Worm (Caenorhabditis elegans) whole organism, L4 larva: ENCODE data around the gene ZC21.6.

Experiments used
- F44E2.7 ChIP-seq: fragments of 200-800 bp; sonication (Bioruptor generic); IDR thresholded peaks from 2 replicates; pipeline ENCODE4 v2.1.2; 2022; ENCODE audit warnings: missing genetic modification characterization, missing compliant biosample characterization
- R02D3.7 ChIP-seq: fragments of 150-350 bp; sonication (generic microtip); optimal IDR thresholded peaks from 3 replicates; lab custom pipeline; 2014; ENCODE audit warnings: missing biosample characterization, missing genetic modification characterization
- T26A8.4 ChIP-seq: fragments of 200-800 bp; sonication (Bioruptor generic); IDR thresholded peaks from 2 replicates; pipeline ENCODE4 v1.3.6; 2022; ENCODE audit warnings: missing genetic modification characterization, missing compliant biosample characterization
- Y105C5A.15 ChIP-seq: fragments of 200-800 bp; sonication (Bioruptor generic); IDR thresholded peaks from 2 replicates; pipeline ENCODE4 v1.3.6; 2022; ENCODE audit warnings: missing genetic modification characterization, missing compliant biosample characterization
- Y5F2A.4 ChIP-seq: fragments of 200-800 bp; sonication (Bioruptor generic); optimal IDR thresholded peaks from 2 replicates; lab custom pipeline; 2018; ENCODE audit warnings: mild to moderate bottlenecking, missing genetic modification characterization, missing compliant biosample characterization
- Y75B8A.6 ChIP-seq: fragments of 200-800 bp; sonication (Bioruptor generic); IDR thresholded peaks from 2 replicates; pipeline ENCODE4 v1.3.6; 2022; ENCODE audit warnings: missing genetic modification reagents, missing genetic modification characterization, missing compliant biosample characterization
- aha-1 ChIP-seq: fragments of 150-350 bp; peaks from one replicate; lab custom pipeline; 2014; ENCODE audit warnings: missing biosample characterization, missing genetic modification characterization
- attf-4 ChIP-seq: sonication (generic microtip); optimal IDR thresholded peaks from 3 replicates; lab custom pipeline; 2017; ENCODE audit warnings: missing biosample characterization, missing genetic modification characterization
- ceh-20 ChIP-seq: fragments of 200-800 bp; sonication (Bioruptor generic); IDR thresholded peaks from 2 replicates; pipeline ENCODE4 v1.3.6; 2022; ENCODE audit warnings: missing genetic modification reagents, missing genetic modification characterization, missing compliant biosample characterization
- ceh-44 ChIP-seq: fragments of 200-800 bp; sonication (Bioruptor generic); IDR thresholded peaks from 2 replicates; pipeline ENCODE4 v1.3.6; 2022; ENCODE audit warnings: missing genetic modification reagents, missing genetic modification characterization, missing compliant biosample characterization
- ceh-62 ChIP-seq: sonication (generic microtip); optimal IDR thresholded peaks from 2 replicates; lab custom pipeline; 2017; ENCODE audit warnings: missing biosample characterization, missing genetic modification characterization
- daf-12 ChIP-seq: fragments of 150-350 bp; optimal IDR thresholded peaks from 2 replicates; lab custom pipeline; 2014; ENCODE audit warnings: missing biosample characterization, missing genetic modification reagents, missing genetic modification characterization
- daf-16 ChIP-seq, 3 experiments: sonication (generic microtip); optimal IDR thresholded peaks; 2 replicates each; lab custom pipeline; 2016 to 2017; ENCODE audit warnings: missing genetic modification characterization in 3 of 3, missing genetic modification reagents in 3 of 3, mild to moderate bottlenecking in 2 of 3, missing compliant biosample characterization in 2 of 3, missing biosample characterization in 1 of 3, moderate library complexity in 1 of 3
- dmd-6 ChIP-seq: fragments of 200-800 bp; sonication (Bioruptor generic); IDR thresholded peaks from 2 replicates; pipeline ENCODE4 v1.3.6; 2022; ENCODE audit warnings: missing genetic modification reagents, missing genetic modification characterization, missing compliant biosample characterization
- fos-1 ChIP-seq: fragments of 150-350 bp; optimal IDR thresholded peaks from 2 replicates; lab custom pipeline; 2014; ENCODE audit warnings: missing biosample characterization, missing genetic modification characterization
- gei-8 ChIP-seq: fragments of 200-800 bp; sonication (Bioruptor generic); optimal IDR thresholded peaks from 2 replicates; lab custom pipeline; 2018; ENCODE audit warnings: mild to moderate bottlenecking, missing genetic modification characterization, missing compliant biosample characterization
- hlh-11 ChIP-seq: fragments of 200-800 bp; sonication (Bioruptor generic); optimal IDR thresholded peaks from 2 replicates; lab custom pipeline; 2018; ENCODE audit warnings: mild to moderate bottlenecking, missing genetic modification characterization, missing compliant biosample characterization
- jun-1 ChIP-seq: fragments of 150-350 bp; optimal IDR thresholded peaks from 2 replicates; lab custom pipeline; 2014; ENCODE audit warnings: missing biosample characterization, missing genetic modification reagents, missing genetic modification characterization
- lim-7 ChIP-seq: fragments of 200-800 bp; sonication (Bioruptor generic); IDR thresholded peaks from 2 replicates; pipeline ENCODE4 v1.3.6; 2022; ENCODE audit warnings: missing genetic modification characterization, missing compliant biosample characterization
- lin-13 ChIP-seq: fragments of 150-350 bp; optimal IDR thresholded peaks from 2 replicates; lab custom pipeline; 2014; ENCODE audit warnings: missing biosample characterization, missing genetic modification reagents, missing genetic modification characterization
- lin-15B ChIP-seq: fragments of 150-350 bp; sonication (generic microtip); optimal IDR thresholded peaks from 3 replicates; lab custom pipeline; 2014; ENCODE audit warnings: missing biosample characterization, missing genetic modification characterization
- lin-29 ChIP-seq: fragments of 200-800 bp; sonication (Bioruptor generic); IDR thresholded peaks from 2 replicates; pipeline ENCODE4 v1.3.6; 2022; ENCODE audit warnings: missing genetic modification reagents, missing genetic modification characterization, missing compliant biosample characterization
- madf-5 ChIP-seq, 2 experiments: fragments of 200-800 bp; sonication (Bioruptor generic); IDR thresholded peaks; 2 replicates each; pipeline ENCODE4 v1.3.6; 2022; ENCODE audit warnings: missing compliant biosample characterization in 2 of 2, missing genetic modification characterization in 2 of 2
- mxl-2 ChIP-seq: fragments of 200-800 bp; sonication (Bioruptor generic); conservative IDR thresholded peaks from 2 replicates; pipeline ENCODE4 v1.3.6; 2022; ENCODE audit warnings: missing genetic modification reagents, missing genetic modification characterization, missing compliant biosample characterization
- nhr-10 ChIP-seq: fragments of 150-350 bp; optimal IDR thresholded peaks from 2 replicates; lab custom pipeline; 2014; ENCODE audit warnings: missing biosample characterization, missing genetic modification characterization
- nhr-11 ChIP-seq: fragments of 150-350 bp; optimal IDR thresholded peaks from 2 replicates; lab custom pipeline; 2014; ENCODE audit warnings: missing biosample characterization, missing genetic modification characterization
- nhr-25 ChIP-seq: sonication (generic microtip); optimal IDR thresholded peaks from 2 replicates; lab custom pipeline; 2017; ENCODE audit warnings: missing genetic modification characterization, mild to moderate bottlenecking, missing compliant biosample characterization, antibody characterized with exemption, moderate library complexity, borderline replicate concordance; ENCODE audit not compliant: insufficient read depth
- nhr-28 ChIP-seq: fragments of 150-350 bp; optimal IDR thresholded peaks from 2 replicates; lab custom pipeline; 2014; ENCODE audit warnings: missing biosample characterization, missing genetic modification characterization
- nhr-48 ChIP-seq: sonication (generic microtip); optimal IDR thresholded peaks from 2 replicates; lab custom pipeline; 2016; ENCODE audit warnings: mild to moderate bottlenecking, missing genetic modification characterization, missing compliant biosample characterization
- nhr-77 ChIP-seq: fragments of 150-350 bp; optimal IDR thresholded peaks from 2 replicates; lab custom pipeline; 2014; ENCODE audit warnings: missing biosample characterization, missing genetic modification characterization
- php-3 ChIP-seq: fragments of 200-800 bp; sonication (Bioruptor generic); IDR thresholded peaks from 2 replicates; pipeline ENCODE4 v1.3.6; 2022; ENCODE audit warnings: missing genetic modification reagents, missing genetic modification characterization, missing compliant biosample characterization
- pqm-1 ChIP-seq: sonication (generic microtip); optimal IDR thresholded peaks from 2 replicates; lab custom pipeline; 2017; ENCODE audit warnings: missing biosample characterization, missing genetic modification characterization
- rbr-2 ChIP-seq: sonication (generic microtip); optimal IDR thresholded peaks from 2 replicates; lab custom pipeline; 2016; ENCODE audit warnings: missing genotype, missing genetic modification characterization, missing compliant biosample characterization
- sdz-12 ChIP-seq: fragments of 200-800 bp; sonication (Bioruptor generic); optimal IDR thresholded peaks from 2 replicates; lab custom pipeline; 2018; ENCODE audit warnings: mild to moderate bottlenecking, missing genetic modification characterization, missing compliant biosample characterization
- snpc-4 ChIP-seq: fragments of 150-350 bp; optimal IDR thresholded peaks from 2 replicates; lab custom pipeline; 2014; ENCODE audit warnings: missing biosample characterization, missing genetic modification characterization
- spr-3 ChIP-seq: fragments of 200-800 bp; sonication (Bioruptor generic); optimal IDR thresholded peaks from 2 replicates; lab custom pipeline; 2018; ENCODE audit warnings: mild to moderate bottlenecking, missing genetic modification characterization, missing compliant biosample characterization
- tag-97 ChIP-seq: fragments of 200-800 bp; sonication (Bioruptor generic); IDR thresholded peaks from 2 replicates; pipeline ENCODE4 v1.3.6; 2022; ENCODE audit warnings: missing genetic modification characterization, missing compliant biosample characterization
- tra-1 ChIP-seq: fragments of 200-800 bp; sonication (Bioruptor generic); IDR thresholded peaks from 2 replicates; pipeline ENCODE4 v1.3.6; 2022; ENCODE audit warnings: missing genetic modification reagents, missing genetic modification characterization, missing compliant biosample characterization
- unc-130 ChIP-seq: sonication (generic microtip); optimal IDR thresholded peaks from 2 replicates; lab custom pipeline; 2016; ENCODE audit warnings: missing genetic modification reagents, missing genetic modification characterization, missing compliant biosample characterization
- unc-39 ChIP-seq: sonication (generic microtip); optimal IDR thresholded peaks from 2 replicates; lab custom pipeline; 2017; ENCODE audit warnings: missing biosample characterization, missing genetic modification characterization
- zfp-2 ChIP-seq: sonication (generic microtip); optimal IDR thresholded peaks from 2 replicates; lab custom pipeline; 2016; ENCODE audit warnings: mild to moderate bottlenecking, missing genetic modification characterization, missing compliant biosample characterization
- ztf-11 ChIP-seq: fragments of 150-350 bp; optimal IDR thresholded peaks from 2 replicates; lab custom pipeline; 2014; ENCODE audit warnings: missing biosample characterization, missing genetic modification characterization

Gene ZC21.6

DNA sequence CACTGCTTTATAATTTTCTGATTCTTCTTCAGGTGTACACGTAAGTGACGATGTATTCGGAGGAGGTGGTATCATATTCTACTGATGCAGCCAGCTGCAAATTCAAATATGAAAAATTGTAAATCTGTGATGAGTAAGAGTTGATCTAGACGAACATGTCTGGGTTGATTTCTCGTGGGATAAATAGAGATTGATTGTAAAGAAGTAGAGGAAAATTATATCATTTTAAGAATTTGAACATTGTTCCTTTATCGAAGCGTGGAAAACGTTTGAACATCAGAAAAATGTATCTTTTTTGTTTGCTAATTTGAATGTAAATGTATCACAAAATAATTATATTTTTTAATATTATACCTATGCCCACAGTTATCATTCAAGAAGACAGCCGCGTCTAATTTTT lies at the start of gene ZC21.6:
ZC21.6 (minus strand) TSS at position 101 of the 400 bp plus-strand sequence.
- no peak for TF ChIP-seq nhr-10 (tag; lab: Kevin White, UChicago)
- no peak for TF ChIP-seq jun-1
- no peak for TF ChIP-seq Y5F2A.4
- TF ChIP-seq Y75B8A.6 (GFP tag; lab: Robert Waterston, UW), result no peak
- TF ChIP-seq spr-3, result no peak
- no peak for TF ChIP-seq tag-97 (GFP tag; lab: Robert Waterston, UW)
- TF ChIP-seq fos-1 (tag; lab: Kevin White, UChicago), result no peak
- TF ChIP-seq nhr-77, result no peak
- no peak for TF ChIP-seq nhr-25 (tag; lab: Kevin White, UChicago)
- TF ChIP-seq R02D3.7 (tag; lab: Kevin White, UChicago), result no peak
- no peak for TF ChIP-seq sdz-12 (GFP tag; lab: Kevin White, UChicago)
- no peak for TF ChIP-seq ceh-44
- no peak for TF ChIP-seq lin-29 (GFP tag; lab: Robert Waterston, UW)
- no peak for TF ChIP-seq ceh-62 (tag; lab: Kevin White, UChicago)

DNA sequence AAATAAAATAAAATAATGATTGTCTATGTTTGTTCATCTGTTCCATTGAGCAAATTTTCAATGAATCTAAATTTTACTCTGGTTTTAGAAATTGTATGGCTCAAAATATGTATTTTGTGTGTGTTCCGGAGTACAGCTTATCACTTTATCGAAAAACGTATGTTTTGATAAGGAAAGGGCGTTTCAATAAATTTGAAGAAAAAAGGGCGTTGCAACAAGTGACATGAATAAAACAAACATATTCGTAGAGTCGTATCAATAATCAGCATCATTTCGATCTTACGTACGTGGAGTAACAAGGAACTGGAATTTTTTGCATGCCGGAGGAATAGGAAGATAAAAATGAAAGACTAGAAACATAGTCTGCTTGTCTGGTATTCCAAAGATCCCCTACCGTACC lies 48.7 kb upstream of the ZC21.6 start:
- TF ChIP-seq zfp-2, result no peak
- no peak for TF ChIP-seq nhr-11 (tag; lab: Kevin White, UChicago)
- TF ChIP-seq madf-5 (GFP tag; IDR thresholded peaks at IDR 0.05; lab: Robert Waterston, UW), result no peak
- no peak for TF ChIP-seq T26A8.4 (GFP tag; lab: Robert Waterston, UW)
- TF ChIP-seq hlh-11 (tag; lab: Kevin White, UChicago), result peak; percentile 52
- TF ChIP-seq pqm-1 (tag; lab: Kevin White, UChicago), result peak; percentile 96
- TF ChIP-seq Y5F2A.4, result no peak
- no peak for TF ChIP-seq fos-1 (tag; lab: Kevin White, UChicago)
- TF ChIP-seq unc-39, result no peak
- TF ChIP-seq snpc-4 (tag; lab: Kevin White, UChicago), result no peak
- no peak for TF ChIP-seq rbr-2 (tag; lab: Kevin White, UChicago)
- TF ChIP-seq F44E2.7 (GFP tag; lab: Robert Waterston, UW), result no peak
- TF ChIP-seq daf-12 (tag; lab: Kevin White, UChicago), result no peak
- no peak for TF ChIP-seq daf-16 (GFP tag; optimal IDR thresholded peaks at IDR 0.05; lab: Kevin White, UChicago)
- peak; percentile 35 for TF ChIP-seq daf-16 (tag; optimal IDR thresholded peaks at IDR 0.05; lab: Kevin White, UChicago)
- no peak for TF ChIP-seq php-3 (GFP tag; lab: Robert Waterston, UW)
- no peak for TF ChIP-seq ztf-11 (tag; lab: Kevin White, UChicago)
- no peak for TF ChIP-seq lin-13 (GFP tag; lab: Kevin White, UChicago)
- no peak for TF ChIP-seq attf-4 (tag; lab: Kevin White, UChicago)
- TF ChIP-seq tra-1 (GFP tag; lab: Robert Waterston, UW), result no peak
- TF ChIP-seq lim-7 (GFP tag; lab: Robert Waterston, UW), result no peak
- no peak for TF ChIP-seq lin-15B (tag; lab: Kevin White, UChicago)
- peak; percentile 90 for TF ChIP-seq nhr-28 (tag; lab: Kevin White, UChicago)
- TF ChIP-seq unc-130, result no peak
- TF ChIP-seq lin-29 (GFP tag; lab: Robert Waterston, UW), result no peak
- no peak for TF ChIP-seq Y105C5A.15 (GFP tag; lab: Robert Waterston, UW)
- TF ChIP-seq aha-1 (tag; lab: Kevin White, UChicago), result peak; percentile 89
- TF ChIP-seq mxl-2 (GFP tag; lab: Robert Waterston, UW), result no peak
- no peak for TF ChIP-seq nhr-48 (tag; lab: Kevin White, UChicago)
- TF ChIP-seq gei-8 (GFP tag; lab: Kevin White, UChicago), result no peak
- TF ChIP-seq dmd-6 (GFP tag; lab: Robert Waterston, UW), result peak; percentile 59; the same call in 1 of the 2 replicates
- no peak for TF ChIP-seq ceh-20 (GFP tag; lab: Robert Waterston, UW)
- no peak for TF ChIP-seq nhr-25 (tag; lab: Kevin White, UChicago)
